Fruit fly (Drosophila melanogaster): Measurements from ENCODE around the gene CG10479.

CG10479 gene

dm6 chr3L:5923646-5924122 is 52.1 kb downstream of the CG10479 start, which contains the start of gene CG33523 (continued):
- TF ChIP-seq bsh (GFP tag; optimal IDR thresholded peaks at IDR 0.05) (no peak), BtbVII (GFP tag; optimal IDR thresholded peaks at IDR 0.05) (no peak), onecut (GFP tag; IDR thresholded peaks at IDR 0.05) (no peak), Atf3 (GFP tag; optimal IDR thresholded peaks at IDR 0.05) (no peak), HmgD (GFP tag; optimal IDR thresholded peaks at IDR 0.05) (no peak), CG2116 (GFP tag; optimal IDR thresholded peaks at IDR 0.05) (no peak), CG34422 (GFP tag; IDR thresholded peaks at IDR 0.05) (no peak), CG7963 (GFP tag; IDR thresholded peaks at IDR 0.05; ENCODE audit: partially characterized antibody) (no peak), Max (GFP tag; optimal IDR thresholded peaks at IDR 0.05) (no peak), YL-1 (GFP tag; optimal IDR thresholded peaks at IDR 0.05) (no peak), zen2 (GFP tag; IDR thresholded peaks at IDR 0.05; ENCODE audit: partially characterized antibody) (no peak), CG33557 (GFP tag; optimal IDR thresholded peaks at IDR 0.05) (no peak), fd96Cb (tag; optimal IDR thresholded peaks at IDR 0.05) (no peak), Ada2b (GFP tag; IDR thresholded peaks at IDR 0.05) (no peak), esg (GFP tag; conservative IDR thresholded peaks at IDR 0.05) (no peak), fru (optimal IDR thresholded peaks at IDR 0.05) (no peak), CG3407 (GFP tag; optimal IDR thresholded peaks at IDR 0.05) (no peak), Sin3A (optimal IDR thresholded peaks at IDR 0.05) (no peak), ase (GFP tag; IDR thresholded peaks at IDR 0.05) (no peak), ara (GFP tag; IDR thresholded peaks at IDR 0.05) (no peak), tap (tag; optimal IDR thresholded peaks at IDR 0.05) (no peak), CG2120 (GFP tag; optimal IDR thresholded peaks at IDR 0.05) (no peak), Med (GFP tag) (peak; percentile 76), CG31224 (GFP tag; IDR thresholded peaks at IDR 0.05) (no peak)

dm6 chr3L:5922005-5922685 is 53.7 kb downstream of the CG10479 start, which contains the start of gene CG32407:
CG32407 (plus strand) TSS chr3L:5922055.
- TF ChIP-seq Doc3 (GFP tag; IDR thresholded peaks at IDR 0.05; ENCODE audit: partially characterized antibody) (no peak), CG11504 (tag; optimal IDR thresholded peaks at IDR 0.05) (no peak), bigmax (GFP tag; optimal IDR thresholded peaks at IDR 0.05) (no peak), CG12769 (tag; optimal IDR thresholded peaks at IDR 0.05) (peak; percentile 45), mld (GFP tag; IDR thresholded peaks at IDR 0.05; ENCODE audit: partially characterized antibody) (no peak), tll (GFP tag; optimal IDR thresholded peaks at IDR 0.05) (no peak), CG11695 (GFP tag; IDR thresholded peaks at IDR 0.05) (no peak), Myb (GFP tag; optimal IDR thresholded peaks at IDR 0.05) (no peak), gcm (GFP tag; optimal IDR thresholded peaks at IDR 0.05) (peak; percentile 94), CG2678 (tag; optimal IDR thresholded peaks at IDR 0.05) (peak; percentile 39), gt (GFP tag; IDR thresholded peaks at IDR 0.05) (no peak), vnd (GFP tag; IDR thresholded peaks at IDR 0.05; ENCODE audit: partially characterized antibody) (no peak), klu (GFP tag; IDR thresholded peaks at IDR 0.05) (no peak), sug (tag; optimal IDR thresholded peaks at IDR 0.05) (peak; percentile 97), fd64A (GFP tag; optimal IDR thresholded peaks at IDR 0.05) (peak; percentile 16), CG43689 (GFP tag; IDR thresholded peaks at IDR 0.05) (no peak), Dp (GFP tag; optimal IDR thresholded peaks at IDR 0.05) (no peak), CG10959 (GFP tag; IDR thresholded peaks at IDR 0.05) (no peak), kah (GFP tag; optimal IDR thresholded peaks at IDR 0.05) (no peak), Kr (GFP tag; optimal IDR thresholded peaks at IDR 0.05) (no peak), her (GFP tag; optimal IDR thresholded peaks at IDR 0.05) (no peak), CHES-1-like (GFP tag; optimal IDR thresholded peaks at IDR 0.05) (no peak), Bteb2 (GFP tag; optimal IDR thresholded peaks at IDR 0.05) (no peak), GATAe (GFP tag; conservative IDR thresholded peaks at IDR 0.05) (peak; percentile 60), run (tag; optimal IDR thresholded peaks at IDR 0.05) (peak; percentile 58), CG12299 (tag; optimal IDR thresholded peaks at IDR 0.05) (no peak), CG16815 (GFP tag; optimal IDR thresholded peaks at IDR 0.05) (no peak)

All from whole organism, embryonic.